Worm (Caenorhabditis elegans) whole organism, mixed stage, embryonic: ENCODE results near the gene ZK1248.4.

Experiments used
- elt-1 ChIP-seq: sonication (generic microtip); optimal IDR thresholded peaks from 2 replicates; lab custom pipeline; 2017; ENCODE audit warnings: missing genetic modification characterization, mild to moderate bottlenecking, missing compliant biosample characterization, antibody characterized with exemption, moderate library complexity, borderline replicate concordance; ENCODE audit not compliant: insufficient read depth
- mls-2 ChIP-seq: sonication (generic microtip); optimal IDR thresholded peaks from 2 replicates; lab custom pipeline; 2016; ENCODE audit warnings: mild to moderate bottlenecking, missing genetic modification characterization, moderate library complexity, missing compliant biosample characterization
- ztf-11 ChIP-seq: fragments of 150-350 bp; optimal IDR thresholded peaks from 2 replicates; lab custom pipeline; 2014; ENCODE audit warnings: missing biosample characterization, missing genetic modification characterization

DNA sequence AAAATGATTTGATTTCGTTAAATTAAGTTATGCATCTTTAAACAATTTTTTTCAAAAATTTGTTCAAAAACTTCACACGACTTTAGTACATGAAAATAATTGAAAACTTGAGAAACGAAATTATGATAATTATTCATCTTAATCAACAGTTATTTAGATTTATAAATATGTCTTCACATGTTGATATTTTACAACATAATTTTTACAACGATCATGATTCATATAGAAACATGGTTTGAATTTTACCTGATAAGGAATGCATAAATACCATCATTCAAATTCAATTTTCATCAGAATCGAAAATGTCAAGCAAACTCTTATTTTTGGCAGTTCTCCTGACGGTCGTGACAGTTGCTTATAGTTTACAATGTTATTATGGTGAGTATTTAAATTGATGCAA, 45.5 kb downstream of the ZK1248.4 start, which contains the start of gene tag-234:
- TF ChIP-seq ztf-11 (no peak), mls-2 (tag; lab: Kevin White, UChicago) (no peak), elt-1 (no peak)
